Worm (Caenorhabditis elegans): Measurements from ENCODE around the gene hcp-1.

Gene hcp-1

ce11 chrV:6605275-6605674, 11.3 kb downstream of the hcp-1 start, which contains the start of gene ZK1055.7:
TSS of gene ZK1055.7 (minus strand) at chrV:6605375.
- TF ChIP-seq nhr-48 (tag; optimal IDR thresholded peaks at IDR 0.05): no peak
- TF ChIP-seq unc-39 (tag; optimal IDR thresholded peaks at IDR 0.05): no peak
- TF ChIP-seq cey-2 (tag; optimal IDR thresholded peaks at IDR 0.05; ENCODE audit: borderline replicate concordance, insufficient read depth): no peak
- TF ChIP-seq daf-8 (GFP tag; IDR thresholded peaks at IDR 0.05): no peak

ce11 chrV:6606197-6606596, 12.2 kb downstream of the hcp-1 start:
- peak; percentile 11 for TF ChIP-seq pqm-1 (tag; optimal IDR thresholded peaks at IDR 0.05)
- TF ChIP-seq madf-9 (GFP tag; conservative IDR thresholded peaks at IDR 0.05): no peak
- peak; percentile 25 for TF ChIP-seq mes-2 (tag; optimal IDR thresholded peaks at IDR 0.05; ENCODE audit: poor library complexity, severe bottlenecking)
- no peak for TF ChIP-seq nhr-237 (tag; optimal IDR thresholded peaks at IDR 0.05)
- TF ChIP-seq nhr-76 (tag; optimal IDR thresholded peaks at IDR 0.05): no peak
- no peak for TF ChIP-seq nhr-25 (tag; optimal IDR thresholded peaks at IDR 0.05; ENCODE audit: borderline replicate concordance, insufficient read depth)
- peak; percentile 31 for TF ChIP-seq hlh-11 (tag; optimal IDR thresholded peaks at IDR 0.05)
- TF ChIP-seq Y5F2A.4 (GFP tag; optimal IDR thresholded peaks at IDR 0.05): no peak
- no peak for TF ChIP-seq egl-43 (GFP tag; IDR thresholded peaks at IDR 0.05)
- TF ChIP-seq ceh-44 (GFP tag; IDR thresholded peaks at IDR 0.05): no peak
- TF ChIP-seq php-3 (GFP tag; IDR thresholded peaks at IDR 0.05): no peak
- TF ChIP-seq ZK337.2 (GFP tag; IDR thresholded peaks at IDR 0.05): no peak
- no peak for TF ChIP-seq fos-1 (tag; optimal IDR thresholded peaks at IDR 0.05)
- no peak for TF ChIP-seq zag-1 (tag; optimal IDR thresholded peaks at IDR 0.05)
- TF ChIP-seq F10B5.3 (tag; optimal IDR thresholded peaks at IDR 0.05): no peak
- TF ChIP-seq zip-11 (GFP tag; IDR thresholded peaks at IDR 0.05): no peak
- TF ChIP-seq zfp-2 (tag; optimal IDR thresholded peaks at IDR 0.05): no peak
- TF ChIP-seq set-16 (GFP tag; IDR thresholded peaks at IDR 0.05): no peak
- TF ChIP-seq F37D6.2 (tag; optimal IDR thresholded peaks at IDR 0.05): no peak
- TF ChIP-seq F26F4.8 (GFP tag; conservative IDR thresholded peaks at IDR 0.05): no peak
- no peak for TF ChIP-seq lin-1 (GFP tag; IDR thresholded peaks at IDR 0.05)
- TF ChIP-seq rbr-2 (tag; optimal IDR thresholded peaks at IDR 0.05): no peak
- TF ChIP-seq nhr-111 (GFP tag; optimal IDR thresholded peaks at IDR 0.05): no peak
- TF ChIP-seq ceh-20 (GFP tag; IDR thresholded peaks at IDR 0.05): no peak
- no peak for TF ChIP-seq hlh-30 (tag; optimal IDR thresholded peaks at IDR 0.05; ENCODE audit: insufficient read depth)
- no peak for TF ChIP-seq spr-3 (GFP tag; optimal IDR thresholded peaks at IDR 0.05)
- TF ChIP-seq F49E8.2 (tag; optimal IDR thresholded peaks at IDR 0.05; ENCODE audit: borderline replicate concordance): no peak
- peak; percentile 47 for TF ChIP-seq dve-1 (tag; optimal IDR thresholded peaks at IDR 0.05; ENCODE audit: insufficient read depth)
- no peak for TF ChIP-seq daf-8 (GFP tag; IDR thresholded peaks at IDR 0.05)
- no peak for TF ChIP-seq egl-27 (tag; optimal IDR thresholded peaks at IDR 0.05)
- TF ChIP-seq ceh-62 (tag; optimal IDR thresholded peaks at IDR 0.05): no peak
- TF ChIP-seq ctbp-1 (GFP tag; IDR thresholded peaks at IDR 0.05): no peak
- TF ChIP-seq ceh-28 (tag; optimal IDR thresholded peaks at IDR 0.05): no peak
- no peak for TF ChIP-seq hif-1 (tag; optimal IDR thresholded peaks at IDR 0.05)
- TF ChIP-seq nhr-10 (tag; optimal IDR thresholded peaks at IDR 0.05): no peak
- TF ChIP-seq unc-39 (tag; optimal IDR thresholded peaks at IDR 0.05): no peak
- no peak for TF ChIP-seq hmg-1.1 (GFP tag; IDR thresholded peaks at IDR 0.05)
- no peak for TF ChIP-seq mdl-1 (tag; optimal IDR thresholded peaks at IDR 0.05)
- no peak for TF ChIP-seq nhr-48 (tag; optimal IDR thresholded peaks at IDR 0.05)
- TF ChIP-seq Y105C5A.15 (GFP tag; IDR thresholded peaks at IDR 0.05): no peak
- no peak for TF ChIP-seq arid-1 (GFP tag; conservative IDR thresholded peaks at IDR 0.05)
- TF ChIP-seq spr-1 (tag; optimal IDR thresholded peaks at IDR 0.05): no peak
- peak in 1 of 2 experiments; percentile 46 for TF ChIP-seq lsy-2 (tag; optimal IDR thresholded peaks at IDR 0.05)
- TF ChIP-seq unc-62 (GFP tag; optimal IDR thresholded peaks at IDR 0.05 in 1 of 2): no peak
- no peak for TF ChIP-seq unc-62 (tag; optimal IDR thresholded peaks at IDR 0.05)
- TF ChIP-seq cey-2 (tag; optimal IDR thresholded peaks at IDR 0.05; ENCODE audit: borderline replicate concordance, insufficient read depth): no peak
- no peak for TF ChIP-seq T26A8.4 (GFP tag; IDR thresholded peaks at IDR 0.05)
- peak; percentile 24; the same call in 1 of the 2 replicates for TF ChIP-seq dmd-6 (GFP tag; IDR thresholded peaks at IDR 0.05)

Data from whole organism, L4 larva.